Fruit fly (Drosophila melanogaster) Kc167 (cell line): ENCODE results near the gene sqd.
A peak's percentile ranks its signal among the peaks of the same experiment; 100 is the strongest.

Source experiments
- Myc ChIP-seq: fragments of >200 bp; optimal IDR thresholded peaks from 2 replicates; lab custom pipeline; 2017; ENCODE audit warnings: missing external identifiers
- Sin3A ChIP-seq: fragments of >200 bp; optimal IDR thresholded peaks from 2 replicates; lab custom pipeline; 2018; ENCODE audit warnings: missing external identifiers
- h ChIP-seq: fragments of >200 bp; optimal IDR thresholded peaks from 3 replicates; lab custom pipeline; 2018; ENCODE audit warnings: missing external identifiers
- insv ChIP-seq: fragments of >200 bp; optimal IDR thresholded peaks from 3 replicates; lab custom pipeline; 2018; ENCODE audit warnings: missing external identifiers
- psq ChIP-seq: fragments of >200 bp; optimal IDR thresholded peaks from 2 replicates; lab custom pipeline; 2017; ENCODE audit warnings: missing external identifiers
- ttk ChIP-seq: sonication (Bioruptor generic); optimal IDR thresholded peaks from 2 replicates; lab custom pipeline; 2017; ENCODE audit warnings: missing external identifiers

sqd gene

dm6 chr3R:13645874-13646370, at the start of gene sqd:
TSS of gene sqd (minus strand) at chr3R:13646304.
- TF ChIP-seq psq (lab: Kevin White, UChicago) (no peak), Myc (no peak), Sin3A (lab: Kevin White, UChicago) (no peak), ttk (lab: Kevin White, UChicago) (no peak), insv (lab: Kevin White, UChicago) (no peak), h (lab: Kevin White, UChicago) (no peak)

dm6 chr3R:13693753-13694152, 47.6 kb upstream of the sqd start, which contains the start of gene CG14367:
TSS of gene CG14367 (plus strand) at chr3R:13694053.
- no peak for TF ChIP-seq Myc
- TF ChIP-seq insv (lab: Kevin White, UChicago) = no peak
- TF ChIP-seq psq (lab: Kevin White, UChicago) = no peak
- TF ChIP-seq ttk (lab: Kevin White, UChicago) = no peak
- no peak for TF ChIP-seq Sin3A (lab: Kevin White, UChicago)
- TF ChIP-seq h (lab: Kevin White, UChicago) = no peak

dm6 chr3R:13686371-13687211, 40.5 kb upstream of the sqd start, which contains the start of gene omd:
TSS of gene omd (minus strand) at chr3R:13687210.
- TF ChIP-seq Sin3A (lab: Kevin White, UChicago) = no peak
- no peak for TF ChIP-seq insv (lab: Kevin White, UChicago)
- TF ChIP-seq h (lab: Kevin White, UChicago) = no peak
- no peak for TF ChIP-seq ttk (lab: Kevin White, UChicago)
- TF ChIP-seq psq (lab: Kevin White, UChicago) = no peak
- no peak for TF ChIP-seq Myc

dm6 chr3R:13685969-13686368, 39.9 kb upstream of the sqd start:
- TF ChIP-seq insv (lab: Kevin White, UChicago) (no peak), psq (lab: Kevin White, UChicago) (no peak), h (lab: Kevin White, UChicago) (no peak), Sin3A (lab: Kevin White, UChicago) (no peak)

dm6 chr3R:13684569-13685402, 38.7 kb upstream of the sqd start:
- TF ChIP-seq psq (lab: Kevin White, UChicago) (peak; percentile 47), Sin3A (lab: Kevin White, UChicago) (no peak)

- TF ChIP-seq psq (lab: Kevin White, UChicago) (peak; percentile 32), Sin3A (lab: Kevin White, UChicago) (no peak)
These were observed 37.8 kb upstream of the sqd start, which contains the start of gene flfl for dm6 chr3R:13683624-13684568. TSS of gene flfl (plus strand) at chr3R:13683921.

- no peak for TF ChIP-seq Myc
- no peak for TF ChIP-seq psq (lab: Kevin White, UChicago)
- no peak for TF ChIP-seq insv (lab: Kevin White, UChicago)
- no peak for TF ChIP-seq ttk (lab: Kevin White, UChicago)
- no peak for TF ChIP-seq h (lab: Kevin White, UChicago)
- TF ChIP-seq Sin3A (lab: Kevin White, UChicago) = no peak
These were observed 37.0 kb upstream of the sqd start for dm6 chr3R:13682994-13683623.

dm6 chr3R:13676137-13677086, 30.3 kb upstream of the sqd start, which contains the start of the genes Lkb1 and CG9588:
TSS of gene Lkb1 (plus strand) at chr3R:13676549.
TSS of gene CG9588 (minus strand) at chr3R:13676681.
- TF ChIP-seq ttk (lab: Kevin White, UChicago) (no peak), Myc (no peak), psq (lab: Kevin White, UChicago) (no peak), Sin3A (lab: Kevin White, UChicago) (no peak), h (lab: Kevin White, UChicago) (no peak), insv (lab: Kevin White, UChicago) (no peak)

dm6 chr3R:13674492-13675033, 28.5 kb upstream of the sqd start, which contains the start of gene Task6:
TSS of gene Task6 (minus strand) at chr3R:13674542.
- TF ChIP-seq Sin3A (lab: Kevin White, UChicago) = no peak
- no peak for TF ChIP-seq Myc
- no peak for TF ChIP-seq insv (lab: Kevin White, UChicago)
- no peak for TF ChIP-seq psq (lab: Kevin White, UChicago)
- TF ChIP-seq ttk (lab: Kevin White, UChicago) = no peak
- no peak for TF ChIP-seq h (lab: Kevin White, UChicago)
